Worm (Caenorhabditis elegans) whole organism, L4 larva: ENCODE data around the gene K04C2.2.
A peak's percentile ranks its signal among the peaks of the same experiment; 100 is the strongest.

Experiments used
- T26A8.4 ChIP-seq: fragments of 200-800 bp; sonication (Bioruptor generic); IDR thresholded peaks from 2 replicates; pipeline ENCODE4 v1.3.6; 2022; ENCODE audit warnings: missing genetic modification characterization, missing compliant biosample characterization
- dpl-1 ChIP-seq: fragments of 150-350 bp; optimal IDR thresholded peaks from 2 replicates; lab custom pipeline; 2014; ENCODE audit warnings: missing biosample characterization, missing genetic modification reagents, missing genetic modification characterization
- fos-1 ChIP-seq: fragments of 150-350 bp; optimal IDR thresholded peaks from 2 replicates; lab custom pipeline; 2014; ENCODE audit warnings: missing biosample characterization, missing genetic modification characterization
- lim-7 ChIP-seq: fragments of 200-800 bp; sonication (Bioruptor generic); IDR thresholded peaks from 2 replicates; pipeline ENCODE4 v1.3.6; 2022; ENCODE audit warnings: missing genetic modification characterization, missing compliant biosample characterization
- lin-39 ChIP-seq: fragments of 150-350 bp; optimal IDR thresholded peaks from 2 replicates; lab custom pipeline; 2014; ENCODE audit warnings: missing biosample characterization, missing genetic modification reagents, missing genetic modification characterization
- lsy-2 ChIP-seq, 2 experiments: fragments of 150-350 bp in 1 of 2; sonication (generic microtip) in 1 of 2; optimal IDR thresholded peaks; 2 replicates each; lab custom pipeline; 2014 to 2017; ENCODE audit warnings: missing biosample characterization in 2 of 2, missing genetic modification characterization in 2 of 2
- nhr-237 ChIP-seq: sonication (generic microtip); optimal IDR thresholded peaks from 2 replicates; lab custom pipeline; 2017; ENCODE audit warnings: missing biosample characterization, missing genetic modification characterization
- nhr-76 ChIP-seq: fragments of 150-350 bp; optimal IDR thresholded peaks from 2 replicates; lab custom pipeline; 2014; ENCODE audit warnings: missing biosample characterization, missing genetic modification characterization
- unc-62 ChIP-seq, 3 experiments: fragments of 150-350 bp in 1 of 3; sonication (generic microtip); optimal IDR thresholded peaks in 2 of 3; peaks in 1 of 3; 1 replicate in 1 of 3; 2 replicates in 2 of 3; lab custom pipeline; 2014 to 2017; ENCODE audit warnings: missing biosample characterization in 3 of 3, missing genetic modification characterization in 3 of 3, missing genetic modification reagents in 3 of 3, missing genotype in 1 of 3
- zag-1 ChIP-seq: fragments of 150-350 bp; optimal IDR thresholded peaks from 2 replicates; lab custom pipeline; 2014; ENCODE audit warnings: missing biosample characterization, missing genetic modification characterization

- TF ChIP-seq lim-7 (GFP tag; lab: Robert Waterston, UW), result no peak
- peak in 1 of 2 experiments; percentile 37 for TF ChIP-seq lsy-2 (tag; optimal IDR thresholded peaks at IDR 0.05; lab: Kevin White, UChicago)
- no peak for TF ChIP-seq T26A8.4
- TF ChIP-seq dpl-1 (GFP tag; lab: Kevin White, UChicago), result no peak
- no peak for TF ChIP-seq nhr-237 (tag; lab: Kevin White, UChicago)
- TF ChIP-seq nhr-76 (tag; lab: Kevin White, UChicago), result no peak
- TF ChIP-seq unc-62 (GFP tag; optimal IDR thresholded peaks at IDR 0.05 in 1 of 2; lab: Kevin White, UChicago), result no peak
- TF ChIP-seq unc-62 (tag; optimal IDR thresholded peaks at IDR 0.05; lab: Kevin White, UChicago), result no peak
- TF ChIP-seq fos-1, result no peak
- TF ChIP-seq zag-1 (tag; lab: Kevin White, UChicago), result no peak
- no peak for TF ChIP-seq lin-39
Measured at ce11 chrIII:6903056-6903977, 13.7 kb downstream of the K04C2.2 start, which contains the start of the genes brc-2 and T07E3.3.
